Worm (Caenorhabditis elegans) whole organism, L3 larva: ENCODE measurements around the gene mlp-1.

ENCODE experiments used
- R02D3.7 ChIP-seq: fragments of 150-350 bp; optimal IDR thresholded peaks from 2 replicates; lab custom pipeline; 2014; ENCODE audit warnings: missing biosample characterization, missing genetic modification characterization
- ZK546.5 ChIP-seq: sonication (generic microtip); optimal IDR thresholded peaks from 2 replicates; lab custom pipeline; 2017; ENCODE audit warnings: missing biosample characterization, missing genetic modification characterization
- aly-2 ChIP-seq: fragments of 150-350 bp; optimal IDR thresholded peaks from 2 replicates; lab custom pipeline; 2014; ENCODE audit warnings: missing biosample characterization, missing genetic modification characterization
- ama-1 ChIP-seq: fragments of 150-350 bp; optimal IDR thresholded peaks from 2 replicates; lab custom pipeline; 2018
- ceh-16 ChIP-seq: sonication (generic microtip); optimal IDR thresholded peaks from 2 replicates; lab custom pipeline; 2017; ENCODE audit warnings: missing biosample characterization, missing genetic modification characterization
- ceh-28 ChIP-seq: fragments of 150-350 bp; optimal IDR thresholded peaks from 2 replicates; lab custom pipeline; 2014; ENCODE audit warnings: missing biosample characterization, missing genetic modification reagents, missing genetic modification characterization
- ceh-82 ChIP-seq: fragments of 150-350 bp; optimal IDR thresholded peaks from 2 replicates; lab custom pipeline; 2014; ENCODE audit warnings: missing biosample characterization, missing genetic modification characterization
- ceh-9 ChIP-seq: sonication (generic microtip); optimal IDR thresholded peaks from 2 replicates; lab custom pipeline; 2018; ENCODE audit warnings: missing biosample characterization, missing genetic modification characterization
- daf-12 ChIP-seq: fragments of 150-350 bp; optimal IDR thresholded peaks from 2 replicates; lab custom pipeline; 2014; ENCODE audit warnings: missing biosample characterization, missing genetic modification reagents, missing genetic modification characterization
- egl-27 ChIP-seq: sonication (generic microtip); optimal IDR thresholded peaks from 4 replicates; lab custom pipeline; 2017; ENCODE audit warnings: missing biosample characterization, missing genetic modification reagents, missing genetic modification characterization
- egl-5 ChIP-seq: fragments of 150-350 bp; optimal IDR thresholded peaks from 2 replicates; lab custom pipeline; 2017; ENCODE audit warnings: missing biosample characterization, missing genetic modification reagents, missing genetic modification characterization, inconsistent platforms
- elt-1 ChIP-seq: fragments of 150-350 bp; optimal IDR thresholded peaks from 2 replicates; lab custom pipeline; 2014; ENCODE audit warnings: missing biosample characterization, missing genetic modification characterization
- elt-2 ChIP-seq: sonication (generic microtip); optimal IDR thresholded peaks from 2 replicates; lab custom pipeline; 2016; ENCODE audit warnings: missing genetic modification reagents, mild to moderate bottlenecking, missing genetic modification characterization, missing compliant biosample characterization
- elt-3 ChIP-seq, 3 experiments: fragments of 150-350 bp in 1 of 3; sonication (generic microtip) in 2 of 3; optimal IDR thresholded peaks; 2 replicates in 2 of 3; 4 replicates in 1 of 3; lab custom pipeline; 2014 to 2017; ENCODE audit warnings: missing biosample characterization in 3 of 3, missing genetic modification characterization in 3 of 3
- eor-1 ChIP-seq, 2 experiments: fragments of 150-350 bp; optimal IDR thresholded peaks; 2 replicates each; lab custom pipeline; 2014 to 2018; ENCODE audit warnings: missing biosample characterization in 2 of 2, missing genetic modification characterization in 2 of 2
- fkh-10 ChIP-seq: sonication (generic microtip); optimal IDR thresholded peaks from 2 replicates; lab custom pipeline; 2017; ENCODE audit warnings: missing biosample characterization, missing genetic modification reagents, missing genetic modification characterization
- fkh-2 ChIP-seq: fragments of 150-350 bp; optimal IDR thresholded peaks from 2 replicates; lab custom pipeline; 2014; ENCODE audit warnings: missing biosample characterization, missing genetic modification reagents, missing genetic modification characterization
- fos-1 ChIP-seq: fragments of 150-350 bp; optimal IDR thresholded peaks from 2 replicates; lab custom pipeline; 2014; ENCODE audit warnings: missing biosample characterization, missing genetic modification characterization
- hmg-11 ChIP-seq: sonication (generic microtip); optimal IDR thresholded peaks from 2 replicates; lab custom pipeline; 2016; ENCODE audit warnings: missing genetic modification characterization, missing compliant biosample characterization
- jun-1 ChIP-seq: fragments of 150-350 bp; optimal IDR thresholded peaks from 2 replicates; lab custom pipeline; 2014; ENCODE audit warnings: missing biosample characterization, missing genetic modification reagents, missing genetic modification characterization
- lin-15B ChIP-seq: fragments of 150-350 bp; optimal IDR thresholded peaks from 2 replicates; lab custom pipeline; 2014; ENCODE audit warnings: missing biosample characterization, missing genetic modification characterization
- lin-39 ChIP-seq: fragments of 150-350 bp; optimal IDR thresholded peaks from 2 replicates; lab custom pipeline; 2018; ENCODE audit warnings: missing biosample characterization, missing genetic modification reagents, missing genetic modification characterization
- lsy-12 ChIP-seq: sonication (generic microtip); optimal IDR thresholded peaks from 2 replicates; lab custom pipeline; 2016; ENCODE audit warnings: mild to moderate bottlenecking, missing genetic modification characterization, missing compliant biosample characterization
- mdl-1 ChIP-seq: fragments of 150-350 bp; optimal IDR thresholded peaks from 2 replicates; lab custom pipeline; 2014; ENCODE audit warnings: missing biosample characterization, missing genetic modification characterization
- mml-1 ChIP-seq: fragments of 150-350 bp; sonication (generic microtip); optimal IDR thresholded peaks from 3 replicates; lab custom pipeline; 2014; ENCODE audit warnings: missing biosample characterization, missing genetic modification characterization
- nfya-1 ChIP-seq: sonication (generic microtip); optimal IDR thresholded peaks from 2 replicates; lab custom pipeline; 2017; ENCODE audit warnings: missing genetic modification characterization, mild to moderate bottlenecking, missing compliant biosample characterization, antibody characterized with exemption, moderate library complexity; ENCODE audit not compliant: insufficient read depth
- nhr-11 ChIP-seq: fragments of 150-350 bp; optimal IDR thresholded peaks from 2 replicates; lab custom pipeline; 2014; ENCODE audit warnings: missing biosample characterization, missing genetic modification characterization
- nhr-12 ChIP-seq: fragments of 150-350 bp; optimal IDR thresholded peaks from 2 replicates; lab custom pipeline; 2014; ENCODE audit warnings: missing biosample characterization, missing genetic modification characterization
- nhr-23 ChIP-seq: fragments of 150-350 bp; optimal IDR thresholded peaks from 2 replicates; lab custom pipeline; 2014; ENCODE audit warnings: missing biosample characterization, missing genetic modification reagents, missing genetic modification characterization
- nhr-237 ChIP-seq: fragments of 150-350 bp; optimal IDR thresholded peaks from 2 replicates; lab custom pipeline; 2014; ENCODE audit warnings: missing biosample characterization, missing genetic modification characterization
- nhr-25 ChIP-seq: sonication (generic microtip); optimal IDR thresholded peaks from 2 replicates; lab custom pipeline; 2017; ENCODE audit warnings: missing biosample characterization, missing genetic modification characterization
- nhr-28 ChIP-seq: fragments of 150-350 bp; optimal IDR thresholded peaks from 2 replicates; lab custom pipeline; 2014; ENCODE audit warnings: missing biosample characterization, missing genetic modification characterization
- nhr-43 ChIP-seq: sonication (generic microtip); optimal IDR thresholded peaks from 2 replicates; lab custom pipeline; 2016; ENCODE audit warnings: mild to moderate bottlenecking, missing genetic modification characterization, missing compliant biosample characterization; ENCODE audit not compliant: poor library complexity, severe bottlenecking
- nhr-67 ChIP-seq: fragments of 150-350 bp; optimal IDR thresholded peaks from 2 replicates; lab custom pipeline; 2014; ENCODE audit warnings: missing biosample characterization, missing genetic modification characterization
- nhr-76 ChIP-seq: fragments of 150-350 bp; sonication (generic microtip); optimal IDR thresholded peaks from 5 replicates; lab custom pipeline; 2014; ENCODE audit warnings: missing biosample characterization, missing genetic modification characterization
- nhr-77 ChIP-seq: fragments of 150-350 bp; optimal IDR thresholded peaks from 2 replicates; lab custom pipeline; 2014; ENCODE audit warnings: missing biosample characterization, missing genetic modification characterization
- pha-4 ChIP-seq: fragments of 150-350 bp; optimal IDR thresholded peaks from 2 replicates; lab custom pipeline; 2014; ENCODE audit warnings: missing biosample characterization, missing genetic modification reagents, missing genetic modification characterization
- pqm-1 ChIP-seq: fragments of 150-350 bp; optimal IDR thresholded peaks from 2 replicates; lab custom pipeline; 2017; ENCODE audit warnings: missing biosample characterization, missing genetic modification characterization, inconsistent platforms
- sea-2 ChIP-seq: fragments of 150-350 bp; sonication (generic microtip); optimal IDR thresholded peaks from 4 replicates; lab custom pipeline; 2014; ENCODE audit warnings: missing biosample characterization, missing genetic modification reagents, missing genetic modification characterization
- skn-1 ChIP-seq: fragments of 150-350 bp; optimal IDR thresholded peaks from 2 replicates; lab custom pipeline; 2014; ENCODE audit warnings: missing biosample characterization, missing genetic modification characterization
- snpc-4 ChIP-seq: fragments of 150-350 bp; optimal IDR thresholded peaks from 2 replicates; lab custom pipeline; 2014; ENCODE audit warnings: missing biosample characterization, missing genetic modification characterization
- tbx-2 ChIP-seq: sonication (generic microtip); optimal IDR thresholded peaks from 2 replicates; lab custom pipeline; 2016; ENCODE audit warnings: mild to moderate bottlenecking, missing genetic modification characterization, missing compliant biosample characterization
- unc-39 ChIP-seq: sonication (generic microtip); optimal IDR thresholded peaks from 4 replicates; lab custom pipeline; 2017; ENCODE audit warnings: missing biosample characterization, missing genetic modification characterization
- unc-62 ChIP-seq: fragments of 150-350 bp; sonication (generic microtip); optimal IDR thresholded peaks from 4 replicates; lab custom pipeline; 2014; ENCODE audit warnings: missing biosample characterization, missing genetic modification reagents, missing genetic modification characterization
- zag-1 ChIP-seq: fragments of 150-350 bp; optimal IDR thresholded peaks from 2 replicates; lab custom pipeline; 2014; ENCODE audit warnings: missing biosample characterization, missing genetic modification characterization
- ztf-11 ChIP-seq: fragments of 150-350 bp; optimal IDR thresholded peaks from 2 replicates; lab custom pipeline; 2014; ENCODE audit warnings: missing biosample characterization, missing genetic modification characterization
- ztf-4 ChIP-seq: fragments of 150-350 bp; optimal IDR thresholded peaks from 2 replicates; lab custom pipeline; 2014; ENCODE audit warnings: missing biosample characterization, missing genetic modification characterization

The mlp-1 gene

ce11 chrIII:5943368-5944180 lies 31.3 kb downstream of the mlp-1 start:
- TF ChIP-seq nhr-11 = no peak
- TF ChIP-seq lin-39 (tag; lab: Kevin White, UChicago) = no peak
- no peak for TF ChIP-seq unc-62 (GFP tag; lab: Kevin White, UChicago)
- TF ChIP-seq mdl-1 (tag; lab: Kevin White, UChicago) = no peak
- TF ChIP-seq sea-2 (GFP tag; lab: Kevin White, UChicago) = no peak
- TF ChIP-seq nhr-237 (tag; lab: Kevin White, UChicago) = no peak
- TF ChIP-seq egl-27 = no peak
- TF ChIP-seq nhr-12 (tag; lab: Kevin White, UChicago) = no peak
- peak; percentile 23 for TF ChIP-seq pha-4 (tag; lab: Kevin White, UChicago)
- no peak for TF ChIP-seq zag-1 (tag; lab: Kevin White, UChicago)
- peak; percentile 16 for TF ChIP-seq hmg-11 (tag; lab: Kevin White, UChicago)
- peak; percentile 57 for TF ChIP-seq jun-1 (tag; lab: Kevin White, UChicago)
- peak; percentile 98 for TF ChIP-seq ama-1 (lab: Kevin White, UChicago)
- TF ChIP-seq ceh-82 = peak; percentile 50
- TF ChIP-seq ztf-4 (tag; lab: Kevin White, UChicago) = peak; percentile 83
- no peak for TF ChIP-seq nhr-77 (tag; lab: Kevin White, UChicago)
- TF ChIP-seq egl-5 (tag; lab: Kevin White, UChicago) = no peak
- no peak for TF ChIP-seq daf-12 (tag; lab: Kevin White, UChicago)
- no peak for TF ChIP-seq unc-39
- no peak for TF ChIP-seq ceh-16 (tag; lab: Kevin White, UChicago)
- TF ChIP-seq fkh-10 = no peak
- TF ChIP-seq ZK546.5 = no peak
- no peak for TF ChIP-seq ztf-11
- TF ChIP-seq elt-1 (tag; lab: Kevin White, UChicago) = peak; percentile 21
- peak; percentile 73 for TF ChIP-seq lsy-12
- no peak for TF ChIP-seq fkh-2
- TF ChIP-seq skn-1 = no peak
- TF ChIP-seq nhr-23 = peak; percentile 75
- TF ChIP-seq mml-1 (tag; lab: Kevin White, UChicago) = no peak
- peak; percentile 34 for TF ChIP-seq R02D3.7 (tag; lab: Kevin White, UChicago)
- TF ChIP-seq nhr-25 = peak; percentile 32
- TF ChIP-seq tbx-2 (tag; lab: Kevin White, UChicago) = peak; percentile 70
- no peak for TF ChIP-seq eor-1 (tag; optimal IDR thresholded peaks at IDR 0.05; lab: Kevin White, UChicago)
- no peak for TF ChIP-seq aly-2 (tag; lab: Kevin White, UChicago)
- no peak for TF ChIP-seq ceh-28 (tag; lab: Kevin White, UChicago)
- no peak for TF ChIP-seq nhr-67 (tag; lab: Kevin White, UChicago)
- TF ChIP-seq nhr-43 (tag; lab: Kevin White, UChicago) = peak; percentile 92
- no peak for TF ChIP-seq nhr-28 (tag; lab: Kevin White, UChicago)
- TF ChIP-seq pqm-1 = no peak
- no peak for TF ChIP-seq elt-3 (tag; optimal IDR thresholded peaks at IDR 0.05; lab: Kevin White, UChicago)
- peak; percentile 45 for TF ChIP-seq nfya-1 (tag; lab: Kevin White, UChicago)
- TF ChIP-seq nhr-76 (tag; lab: Kevin White, UChicago) = no peak
- no peak for TF ChIP-seq fos-1 (tag; lab: Kevin White, UChicago)
- TF ChIP-seq elt-2 (tag; lab: Kevin White, UChicago) = peak; percentile 55
- TF ChIP-seq snpc-4 = no peak
- TF ChIP-seq lin-15B (tag; lab: Kevin White, UChicago) = no peak
- TF ChIP-seq ceh-9 (tag; lab: Kevin White, UChicago) = no peak
- TF ChIP-seq, all 47 proteins: peak for 15
